Fruit fly (Drosophila melanogaster): ENCODE results near the gene y.

Gene y

dm6 chrX:406306-406705 is 50.0 kb downstream of the y start:
- no peak for TF ChIP-seq CG8478 (optimal IDR thresholded peaks at IDR 0.05)
- no peak for TF ChIP-seq CTCF (optimal IDR thresholded peaks at IDR 0.05)

dm6 chrX:407455-407854 is 51.1 kb downstream of the y start:
- no peak for TF ChIP-seq CG8478 (optimal IDR thresholded peaks at IDR 0.05)
- peak; percentile 92 to 93 for TF ChIP-seq CTCF (optimal IDR thresholded peaks at IDR 0.05)

dm6 chrX:409370-409769 is 53.1 kb downstream of the y start:
- TF ChIP-seq CTCF (optimal IDR thresholded peaks at IDR 0.05) (no peak), CG8478 (optimal IDR thresholded peaks at IDR 0.05) (no peak)

Measured in S2 (cell line).